Worm (Caenorhabditis elegans): ENCODE measurements around the gene K02E2.8.
"Not testable (repeated sequence)": the region's sequence is repeated elsewhere in the genome, so short reads cannot be mapped to it uniquely, and the experiment has no call there.

DNA sequence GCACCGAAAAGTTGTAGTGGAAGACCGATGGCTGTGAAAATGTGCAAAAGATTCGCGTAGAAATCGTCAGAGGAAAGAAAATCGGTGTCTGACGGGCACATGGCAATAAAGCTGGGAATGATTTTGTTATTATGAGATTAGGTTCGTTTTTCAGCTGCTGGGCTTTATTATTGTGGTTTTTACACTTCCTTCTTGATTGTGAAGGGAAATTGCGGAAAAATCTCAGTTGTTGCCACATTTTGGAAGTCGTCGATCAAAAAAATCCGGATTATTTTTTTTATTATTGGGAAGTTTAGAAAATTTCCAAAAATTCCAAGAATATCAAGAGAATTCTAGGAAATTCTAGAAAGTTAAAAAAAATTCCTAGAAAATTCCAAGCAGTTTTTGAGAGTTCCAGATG is 2.4 kb upstream of the K02E2.8 start, which contains the start of gene srh-177:
- not testable (repeated sequence) for TF ChIP-seq tbx-2, R02D3.7, pqm-1, unc-39, egl-27, snpc-4, elt-2, zag-1, nhr-237, lin-15B, lin-39, aly-2 (tag; optimal IDR thresholded peaks at IDR 0.05)
